Fruit fly (Drosophila melanogaster): Measurements from ENCODE around the gene Sfp93F.

DNA sequence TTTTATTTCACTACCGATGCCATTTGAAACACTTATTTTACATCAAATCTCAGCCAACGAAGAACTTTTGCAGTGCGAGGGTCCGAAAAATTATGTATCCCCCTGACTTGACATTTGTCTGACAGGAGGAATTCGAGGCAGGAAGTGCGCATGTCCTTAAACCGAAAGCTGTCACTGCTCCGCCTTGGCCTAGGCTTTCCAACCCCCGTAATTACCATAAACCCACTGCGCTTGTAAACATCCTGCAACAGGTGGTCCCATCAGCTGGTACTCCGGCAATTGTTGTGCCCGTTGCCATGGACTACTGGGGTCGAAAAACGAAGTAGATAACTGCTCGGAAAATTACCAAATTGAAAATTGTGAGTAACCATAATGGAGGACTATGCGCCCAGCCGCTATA, 39.7 kb upstream of the Sfp93F start, which contains the start of the genes GABA-B-R2 and CG6800:
- no peak for TF ChIP-seq OdsH (GFP tag; optimal IDR thresholded peaks at IDR 0.05)
- no peak for TF ChIP-seq CG16779 (tag; optimal IDR thresholded peaks at IDR 0.05)
- no peak for TF ChIP-seq Gug (GFP tag; IDR thresholded peaks at IDR 0.05)
- no peak for TF ChIP-seq Sox15 (GFP tag; optimal IDR thresholded peaks at IDR 0.05)
- no peak for TF ChIP-seq pdm3 (GFP tag; optimal IDR thresholded peaks at IDR 0.05)
- no peak for TF ChIP-seq topi (GFP tag; optimal IDR thresholded peaks at IDR 0.05)
- no peak for TF ChIP-seq svp (GFP tag)
- TF ChIP-seq Met (GFP tag; optimal IDR thresholded peaks at IDR 0.05): no peak
- TF ChIP-seq CG11762 (GFP tag; optimal IDR thresholded peaks at IDR 0.05; ENCODE audit: insufficient read depth): no peak
